Worm (Caenorhabditis elegans): ENCODE measurements around the gene F11G11.15.

Gene F11G11.15

ce11 chrII:4904277-4904676 lies 29.6 kb downstream of the F11G11.15 start (continued):
- TF ChIP-seq nhr-102 (tag; optimal IDR thresholded peaks at IDR 0.05), result peak; percentile 11
- TF ChIP-seq ZK337.2 (GFP tag; IDR thresholded peaks at IDR 0.05), result no peak
- peak; percentile 13 for TF ChIP-seq nhr-48 (tag; optimal IDR thresholded peaks at IDR 0.05)
- TF ChIP-seq mxl-2 (GFP tag; conservative IDR thresholded peaks at IDR 0.05), result no peak
- peak; percentile 60 for TF ChIP-seq lin-13 (GFP tag; optimal IDR thresholded peaks at IDR 0.05)
- no peak for TF ChIP-seq aha-1 (tag)
- 0 out of 2 replicates have a peak, but pooled peaks have one; percentile 37 for TF ChIP-seq T26A8.4 (GFP tag; IDR thresholded peaks at IDR 0.05)
- no peak for TF ChIP-seq lir-3 (tag; optimal IDR thresholded peaks at IDR 0.05)
- TF ChIP-seq lin-15B (tag; optimal IDR thresholded peaks at IDR 0.05), result no peak
- no peak for TF ChIP-seq zip-2 (tag; optimal IDR thresholded peaks at IDR 0.05)
- TF ChIP-seq ztf-7 (tag; optimal IDR thresholded peaks at IDR 0.05), result no peak
- no peak for TF ChIP-seq duxl-1 (tag; optimal IDR thresholded peaks at IDR 0.05; ENCODE audit: poor library complexity)
- no peak for TF ChIP-seq tag-97 (GFP tag; IDR thresholded peaks at IDR 0.05)
- no peak for TF ChIP-seq lim-7 (GFP tag; IDR thresholded peaks at IDR 0.05)
- no peak for TF ChIP-seq dmd-8 (GFP tag; IDR thresholded peaks at IDR 0.05)
- peak; percentile 37 to 86 for TF ChIP-seq mdl-1 (tag; optimal IDR thresholded peaks at IDR 0.05)
- no peak for TF ChIP-seq vab-7 (GFP tag; IDR thresholded peaks at IDR 0.05)
- no peak for TF ChIP-seq jun-1 (tag; optimal IDR thresholded peaks at IDR 0.05)
- TF ChIP-seq gei-8 (GFP tag; optimal IDR thresholded peaks at IDR 0.05), result no peak
- 0 out of 2 replicates have a peak, but pooled peaks have one; percentile 42 for TF ChIP-seq madf-9 (GFP tag; conservative IDR thresholded peaks at IDR 0.05)
- no peak for TF ChIP-seq nhr-237 (tag; optimal IDR thresholded peaks at IDR 0.05)
- no peak for TF ChIP-seq egl-43 (GFP tag; IDR thresholded peaks at IDR 0.05)
- no peak for TF ChIP-seq madf-5 (GFP tag; IDR thresholded peaks at IDR 0.05)
- TF ChIP-seq Y48G9A.11 (GFP tag; IDR thresholded peaks at IDR 0.05), result no peak
- TF ChIP-seq daf-19 (GFP tag; conservative IDR thresholded peaks at IDR 0.05), result no peak
- no peak for TF ChIP-seq ztf-11 (tag; optimal IDR thresholded peaks at IDR 0.05)
- peak; percentile 41; the same call in 1 of the 2 replicates for TF ChIP-seq ctbp-1 (GFP tag; IDR thresholded peaks at IDR 0.05)
- TF ChIP-seq T20F7.1 (GFP tag; optimal IDR thresholded peaks at IDR 0.05), result peak; percentile 25
- TF ChIP-seq zag-1 (tag; optimal IDR thresholded peaks at IDR 0.05), result no peak
- TF ChIP-seq zfp-3 (GFP tag; conservative IDR thresholded peaks at IDR 0.05), result no peak
- TF ChIP-seq lsy-2 (tag; optimal IDR thresholded peaks at IDR 0.05), result peak; percentile 16 to 84
- no peak for TF ChIP-seq spr-1 (tag; optimal IDR thresholded peaks at IDR 0.05)
- TF ChIP-seq tra-1 (GFP tag; IDR thresholded peaks at IDR 0.05), result peak; percentile 45; the same call in 1 of the 2 replicates
- TF ChIP-seq zip-11 (GFP tag; IDR thresholded peaks at IDR 0.05), result no peak
- no peak for TF ChIP-seq ceh-62 (tag; optimal IDR thresholded peaks at IDR 0.05)
- no peak for TF ChIP-seq saeg-2 (GFP tag; IDR thresholded peaks at IDR 0.05)
- no peak for TF ChIP-seq nhr-41 (GFP tag; IDR thresholded peaks at IDR 0.05)
- TF ChIP-seq ces-1 (GFP tag; optimal IDR thresholded peaks at IDR 0.05), result peak; percentile 9
- TF ChIP-seq lin-38 (GFP tag; IDR thresholded peaks at IDR 0.05), result peak; percentile 74
- no peak for TF ChIP-seq Y5F2A.4 (GFP tag; optimal IDR thresholded peaks at IDR 0.05)
- TF ChIP-seq unc-39 (tag; optimal IDR thresholded peaks at IDR 0.05), result no peak
- no peak for TF ChIP-seq ceh-44 (GFP tag; IDR thresholded peaks at IDR 0.05)
- no peak for TF ChIP-seq ceh-28 (tag; optimal IDR thresholded peaks at IDR 0.05)
- TF ChIP-seq daf-16 (GFP tag; optimal IDR thresholded peaks at IDR 0.05), result peak in 1 of 2 experiments; percentile 16
- peak; percentile 64 for TF ChIP-seq daf-16 (tag; optimal IDR thresholded peaks at IDR 0.05)
- TF ChIP-seq F10B5.3 (tag; optimal IDR thresholded peaks at IDR 0.05), result no peak
- TF ChIP-seq daf-8 (GFP tag; IDR thresholded peaks at IDR 0.05), result no peak
- no peak for TF ChIP-seq ZK546.5 (tag; optimal IDR thresholded peaks at IDR 0.05)
- peak; percentile 58; the same call in 1 of the 2 replicates for TF ChIP-seq mdt-29 (GFP tag; IDR thresholded peaks at IDR 0.05)
- no peak for TF ChIP-seq skn-1 (tag; optimal IDR thresholded peaks at IDR 0.05)
- no peak for TF ChIP-seq nhr-42 (GFP tag; IDR thresholded peaks at IDR 0.05)
- no peak for TF ChIP-seq nhr-25 (tag; optimal IDR thresholded peaks at IDR 0.05; ENCODE audit: borderline replicate concordance, insufficient read depth)
- TF ChIP-seq unc-130 (GFP tag; optimal IDR thresholded peaks at IDR 0.05), result peak; percentile 64

All from whole organism, L4 larva.